Worm (Caenorhabditis elegans) whole organism, young adult: ENCODE results near the gene fbxb-107.

Source experiments
- B0019.2 ChIP-seq: fragments of 200-800 bp; sonication (Bioruptor generic); conservative IDR thresholded peaks from 2 replicates; pipeline ENCODE4 v1.3.6; 2022; ENCODE audit warnings: missing genetic modification reagents, missing genetic modification characterization, missing compliant biosample characterization
- B0336.3 ChIP-seq: fragments of 200-800 bp; sonication (Bioruptor generic); IDR thresholded peaks from 2 replicates; pipeline ENCODE4 v1.3.6; 2022; ENCODE audit warnings: missing genetic modification characterization, missing compliant biosample characterization
- C17E4.6 ChIP-seq: fragments of 200-800 bp; sonication (Bioruptor generic); IDR thresholded peaks from 2 replicates; pipeline ENCODE4 v1.3.6; 2022; ENCODE audit warnings: missing genetic modification reagents, missing genetic modification characterization, missing compliant biosample characterization
- D2030.7 ChIP-seq: fragments of 200-800 bp; sonication (Bioruptor generic); IDR thresholded peaks from 2 replicates; pipeline ENCODE4 v1.3.6; 2022; ENCODE audit warnings: missing genetic modification reagents, missing genetic modification characterization, missing compliant biosample characterization
- F22D6.2 ChIP-seq: sonication (generic microtip); optimal IDR thresholded peaks from 2 replicates; lab custom pipeline; 2016; ENCODE audit warnings: mild to moderate bottlenecking, missing genetic modification characterization, missing compliant biosample characterization
- F23B12.7 ChIP-seq: sonication (generic microtip); optimal IDR thresholded peaks from 2 replicates; lab custom pipeline; 2017; ENCODE audit warnings: missing genetic modification characterization, mild to moderate bottlenecking, missing compliant biosample characterization, antibody characterized with exemption, moderate library complexity; ENCODE audit not compliant: insufficient read depth
- F57A8.1 ChIP-seq: fragments of 200-800 bp; sonication (Bioruptor generic); optimal IDR thresholded peaks from 2 replicates; lab custom pipeline; 2018; ENCODE audit warnings: mild to moderate bottlenecking, missing genetic modification characterization, moderate library complexity, missing compliant biosample characterization
- K11D2.4 ChIP-seq: fragments of 200-800 bp; sonication (Bioruptor generic); IDR thresholded peaks from 2 replicates; pipeline ENCODE4 v1.3.6; 2022; ENCODE audit warnings: missing genetic modification reagents, missing genetic modification characterization, missing compliant biosample characterization
- T07F8.4 ChIP-seq: sonication (generic microtip); optimal IDR thresholded peaks from 2 replicates; lab custom pipeline; 2016; ENCODE audit warnings: mild to moderate bottlenecking, missing genetic modification characterization, moderate library complexity, missing compliant biosample characterization
- ama-1 ChIP-seq, 3 experiments: fragments of 150-350 bp in 1 of 3; sonication (generic microtip) in 2 of 3; optimal IDR thresholded peaks; 2 replicates each; lab custom pipeline; 2014 to 2018; ENCODE audit warnings: missing biosample characterization in 2 of 3, missing genetic modification characterization in 2 of 3, missing genetic modification reagents in 2 of 3
- aptf-2 ChIP-seq: fragments of 200-800 bp; sonication (Bioruptor generic); conservative IDR thresholded peaks from 2 replicates; pipeline ENCODE4 v1.3.6; 2022; ENCODE audit warnings: missing genetic modification reagents, missing genetic modification characterization, missing compliant biosample characterization
- atf-7 ChIP-seq: sonication (generic microtip); optimal IDR thresholded peaks from 2 replicates; lab custom pipeline; 2017; ENCODE audit warnings: mild to moderate bottlenecking, missing genetic modification characterization, missing compliant biosample characterization
- athp-1 ChIP-seq: sonication (generic microtip); optimal IDR thresholded peaks from 2 replicates; lab custom pipeline; 2017; ENCODE audit warnings: mild to moderate bottlenecking, missing genetic modification characterization, missing compliant biosample characterization
- attf-5 ChIP-seq: fragments of 200-800 bp; sonication (Bioruptor generic); optimal IDR thresholded peaks from 2 replicates; lab custom pipeline; 2018; ENCODE audit warnings: mild to moderate bottlenecking, missing genetic modification characterization, missing compliant biosample characterization
- attf-6 ChIP-seq: fragments of 200-800 bp; sonication (Bioruptor generic); IDR thresholded peaks from 2 replicates; pipeline ENCODE4 v1.3.6; 2022; ENCODE audit warnings: missing genetic modification reagents, missing genetic modification characterization, missing compliant biosample characterization
- cebp-1 ChIP-seq, 2 experiments: fragments of 200-800 bp in 1 of 2; sonication (Bioruptor generic) in 1 of 2; sonication (generic microtip) in 1 of 2; IDR thresholded peaks in 1 of 2; optimal IDR thresholded peaks in 1 of 2; 2 replicates each; pipeline versions ENCODE4 v1.3.6 to Lab custom; 2017 to 2022; ENCODE audit warnings: missing compliant biosample characterization in 2 of 2, missing genetic modification characterization in 2 of 2, mild to moderate bottlenecking in 1 of 2, missing genetic modification reagents in 1 of 2, moderate library complexity in 1 of 2
- dox-1 ChIP-seq: fragments of 200-800 bp; sonication (Bioruptor generic); IDR thresholded peaks from 2 replicates; pipeline ENCODE4 v1.3.6; 2022; ENCODE audit warnings: missing genetic modification reagents, missing genetic modification characterization, missing compliant biosample characterization
- dpff-1 ChIP-seq: sonication (generic microtip); optimal IDR thresholded peaks from 2 replicates; lab custom pipeline; 2017; ENCODE audit warnings: mild to moderate bottlenecking, missing genetic modification characterization, missing compliant biosample characterization
- dpl-1 ChIP-seq: fragments of 150-350 bp; optimal IDR thresholded peaks from 2 replicates; lab custom pipeline; 2014; ENCODE audit warnings: missing biosample characterization, missing genetic modification reagents, missing genetic modification characterization
- egl-18 ChIP-seq: fragments of 200-800 bp; sonication (Bioruptor generic); IDR thresholded peaks from 2 replicates; pipeline ENCODE4 v1.3.6; 2022; ENCODE audit warnings: missing genetic modification reagents, missing genetic modification characterization, missing compliant biosample characterization
- ekl-4 ChIP-seq: fragments of 200-800 bp; sonication (Bioruptor generic); IDR thresholded peaks from 2 replicates; pipeline ENCODE4 v1.3.6; 2022; ENCODE audit warnings: missing genetic modification reagents, missing genetic modification characterization, missing compliant biosample characterization
- hmg-20 ChIP-seq: fragments of 200-800 bp; sonication (Bioruptor generic); IDR thresholded peaks from 2 replicates; pipeline ENCODE4 v1.3.6; 2022; ENCODE audit warnings: missing genetic modification reagents, missing genetic modification characterization, missing compliant biosample characterization
- lag-1 ChIP-seq: fragments of 200-800 bp; sonication (Bioruptor generic); IDR thresholded peaks from 2 replicates; pipeline ENCODE4 v1.3.6; 2022; ENCODE audit warnings: missing genetic modification reagents, missing genetic modification characterization, missing compliant biosample characterization
- lin-26 ChIP-seq: fragments of 200-800 bp; sonication (Bioruptor generic); IDR thresholded peaks from 2 replicates; pipeline ENCODE4 v1.3.6; 2022; ENCODE audit warnings: missing genetic modification reagents, missing genetic modification characterization, missing compliant biosample characterization
- lin-40 ChIP-seq: sonication (generic microtip); optimal IDR thresholded peaks from 2 replicates; lab custom pipeline; 2016; ENCODE audit warnings: missing genetic modification characterization, mild to moderate bottlenecking, missing compliant biosample characterization, missing genotype, missing genetic modification reagents
- lin-54 ChIP-seq: fragments of 200-800 bp; sonication (Bioruptor generic); optimal IDR thresholded peaks from 2 replicates; lab custom pipeline; 2018; ENCODE audit warnings: mild to moderate bottlenecking, missing genetic modification characterization, missing compliant biosample characterization
- madf-10 ChIP-seq: sonication (generic microtip); optimal IDR thresholded peaks from 2 replicates; lab custom pipeline; 2016; ENCODE audit warnings: mild to moderate bottlenecking, missing genetic modification characterization, missing compliant biosample characterization
- mcd-1 ChIP-seq: fragments of 200-800 bp; sonication (Bioruptor generic); IDR thresholded peaks from 2 replicates; pipeline ENCODE4 v1.3.6; 2022; ENCODE audit warnings: missing genetic modification reagents, missing genetic modification characterization, missing compliant biosample characterization
- nfya-2 ChIP-seq: fragments of 200-800 bp; sonication (Bioruptor generic); IDR thresholded peaks from 2 replicates; pipeline ENCODE4 v1.3.6; 2022; ENCODE audit warnings: missing genetic modification reagents, missing genetic modification characterization, missing compliant biosample characterization
- nhr-27 ChIP-seq: fragments of 200-800 bp; sonication (Bioruptor generic); optimal IDR thresholded peaks from 2 replicates; lab custom pipeline; 2018; ENCODE audit warnings: mild to moderate bottlenecking, missing genetic modification characterization, moderate library complexity, missing compliant biosample characterization
- repo-1 ChIP-seq: sonication (generic microtip); optimal IDR thresholded peaks from 2 replicates; lab custom pipeline; 2017; ENCODE audit warnings: mild to moderate bottlenecking, missing genetic modification characterization, missing compliant biosample characterization
- snpc-1.3 ChIP-seq: sonication (generic microtip); optimal IDR thresholded peaks from 2 replicates; lab custom pipeline; 2017; ENCODE audit warnings: missing genetic modification characterization, mild to moderate bottlenecking, missing compliant biosample characterization, antibody characterized with exemption, moderate library complexity, missing genotype, missing genetic modification reagents; ENCODE audit not compliant: insufficient read depth
- snpc-4 ChIP-seq, 5 experiments: fragments of 150-350 bp in 1 of 5; sonication (generic microtip) in 4 of 5; optimal IDR thresholded peaks; 2 replicates each; lab custom pipeline; 2014 to 2018; ENCODE audit warnings: missing genetic modification characterization in 5 of 5, missing biosample characterization in 3 of 5, antibody characterized with exemption in 2 of 5, mild to moderate bottlenecking in 2 of 5, missing compliant biosample characterization in 2 of 5, missing genotype in 2 of 5, moderate library complexity in 2 of 5, missing genetic modification reagents in 1 of 5
- zim-3 ChIP-seq: sonication (generic microtip); optimal IDR thresholded peaks from 2 replicates; lab custom pipeline; 2017; ENCODE audit warnings: mild to moderate bottlenecking, missing genetic modification characterization, moderate library complexity, missing compliant biosample characterization
- ztf-22 ChIP-seq: fragments of 200-800 bp; sonication (Bioruptor generic); optimal IDR thresholded peaks from 2 replicates; lab custom pipeline; 2018; ENCODE audit warnings: mild to moderate bottlenecking, missing genetic modification characterization, moderate library complexity, missing compliant biosample characterization

fbxb-107 gene

DNA sequence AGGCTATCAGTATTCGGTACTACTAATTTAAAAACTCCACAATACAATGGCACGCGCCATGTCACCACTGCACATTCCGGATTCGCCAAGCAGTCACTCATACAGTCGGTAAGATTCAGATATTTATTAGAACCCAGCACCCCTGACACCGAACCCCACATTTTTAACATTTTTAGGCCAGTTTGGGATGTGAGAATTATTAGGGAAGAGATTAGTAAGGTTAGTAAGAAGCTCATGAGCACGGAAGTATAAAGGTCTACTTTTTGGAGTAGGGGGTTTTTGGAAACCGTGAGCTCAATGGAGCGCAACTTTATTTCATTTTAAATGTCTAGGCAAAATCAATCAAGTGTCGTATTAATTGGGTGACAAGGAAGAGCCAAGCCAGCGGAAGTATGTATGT is 618 bp upstream of the fbxb-107 start, which contains the start of gene F29A7.8:
Gene F29A7.8 (minus strand): TSS at position 101 of the 400 bp plus-strand sequence.
- no peak for TF ChIP-seq F57A8.1 (GFP tag; lab: Kevin White, UChicago)
- no peak for TF ChIP-seq attf-5 (GFP tag; lab: Kevin White, UChicago)
- TF ChIP-seq madf-10: no peak
- no peak for TF ChIP-seq B0019.2 (GFP tag; lab: Robert Waterston, UW)
- TF ChIP-seq F22D6.2 (tag; lab: Kevin White, UChicago): no peak
- TF ChIP-seq lin-54 (GFP tag; lab: Kevin White, UChicago): no peak
- no peak for TF ChIP-seq C17E4.6 (GFP tag; lab: Robert Waterston, UW)

DNA sequence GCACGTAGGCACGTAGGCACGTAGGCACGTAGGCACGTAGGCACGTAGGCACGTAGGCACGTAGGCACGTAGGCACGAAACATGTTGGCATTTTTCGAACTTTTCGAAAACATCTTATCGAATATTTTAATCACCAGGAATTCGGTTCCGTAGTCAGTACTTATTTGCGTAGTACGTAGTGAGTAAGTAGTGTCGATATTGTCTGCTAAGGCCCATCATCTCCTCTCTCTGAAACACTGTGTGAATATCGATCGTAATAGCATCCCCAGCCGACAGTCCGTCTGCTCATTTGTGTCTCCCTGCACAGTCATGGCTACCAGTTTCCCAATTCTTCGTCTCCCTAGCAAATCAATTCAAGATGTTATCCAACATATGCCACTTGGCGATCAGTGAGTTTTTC is 3.5 kb downstream of the fbxb-107 start, which contains the start of gene fbxb-106:
Gene fbxb-106 (plus strand): TSS at position 301 of the 400 bp plus-strand sequence.
- TF ChIP-seq C17E4.6 (GFP tag; lab: Robert Waterston, UW) (no peak), athp-1 (tag; lab: Kevin White, UChicago) (no peak), repo-1 (no peak), D2030.7 (GFP tag; lab: Robert Waterston, UW) (no peak), F23B12.7 (tag; lab: Kevin White, UChicago) (no peak), nhr-27 (tag; lab: Kevin White, UChicago) (no peak), attf-6 (GFP tag; lab: Robert Waterston, UW) (no peak), egl-18 (GFP tag; lab: Robert Waterston, UW) (no peak), F57A8.1 (GFP tag; lab: Kevin White, UChicago) (no peak), ztf-22 (no peak), lag-1 (no peak), B0336.3 (GFP tag; lab: Robert Waterston, UW) (no peak), cebp-1 (GFP tag; IDR thresholded peaks at IDR 0.05; lab: Robert Waterston, UW) (no peak), cebp-1 (tag; optimal IDR thresholded peaks at IDR 0.05; lab: Kevin White, UChicago) (no peak), snpc-4 (GFP tag; optimal IDR thresholded peaks at IDR 0.05; lab: Kevin White, UChicago) (no peak), snpc-4 (tag; optimal IDR thresholded peaks at IDR 0.05; lab: Kevin White, UChicago) (no peak), T07F8.4 (tag; lab: Kevin White, UChicago) (no peak), atf-7 (tag; lab: Kevin White, UChicago) (no peak), dpl-1 (GFP tag; lab: Kevin White, UChicago) (no peak)

DNA sequence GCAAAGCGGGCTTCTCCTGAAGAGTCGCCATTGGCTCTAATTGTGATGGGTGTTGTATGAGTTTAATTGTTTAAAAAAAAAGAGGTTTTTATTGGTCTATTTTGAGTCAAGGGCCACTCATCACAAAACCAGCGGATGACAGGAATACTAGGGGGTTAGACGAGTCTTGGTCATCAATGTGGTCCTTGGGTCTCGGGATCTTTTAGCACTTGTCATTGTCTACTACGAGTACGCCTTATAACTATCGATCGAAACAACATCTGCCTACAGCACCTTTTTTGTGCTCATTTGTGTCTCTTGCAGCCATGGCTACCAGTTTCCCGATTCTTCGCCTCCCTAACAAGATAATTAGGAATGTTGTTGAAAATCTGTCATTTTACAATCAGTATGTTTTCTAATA is 6.1 kb downstream of the fbxb-107 start, which contains the start of gene fbxb-108:
Gene fbxb-108 (plus strand): TSS at position 301 of the 400 bp plus-strand sequence.
- TF ChIP-seq dpff-1 (tag; lab: Kevin White, UChicago) (no peak), athp-1 (tag; lab: Kevin White, UChicago) (no peak), hmg-20 (GFP tag; lab: Robert Waterston, UW) (no peak), ekl-4 (no peak), snpc-1.3 (tag; lab: Kevin White, UChicago) (no peak), mcd-1 (GFP tag; lab: Robert Waterston, UW) (no peak), ama-1 (optimal IDR thresholded peaks at IDR 0.05; lab: Kevin White, UChicago) (no peak), ama-1 (GFP tag; optimal IDR thresholded peaks at IDR 0.05; lab: Kevin White, UChicago) (no peak)

DNA sequence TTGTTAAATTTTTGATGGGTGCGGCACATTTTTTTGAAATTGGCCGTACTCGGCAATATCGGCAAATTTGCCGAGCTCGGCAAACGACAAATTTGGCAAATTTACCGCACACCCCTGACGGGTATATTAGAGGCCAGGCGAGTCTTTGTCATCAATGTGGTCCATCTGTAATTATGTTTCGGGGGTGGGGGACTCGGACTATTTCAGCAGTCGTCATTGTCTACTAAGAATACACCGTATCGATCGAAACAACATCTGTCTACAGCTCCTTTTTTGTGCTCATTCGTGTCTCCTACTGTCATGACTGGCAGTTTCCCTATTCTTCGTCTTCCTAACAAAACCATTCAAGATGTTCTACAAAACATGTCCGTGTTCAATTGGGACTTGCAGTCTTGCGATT is 7.8 kb downstream of the fbxb-107 start, which contains the start of gene F08D12.15:
Gene F08D12.15 (plus strand): TSS at position 301 of the 400 bp plus-strand sequence.
- no peak for TF ChIP-seq aptf-2 (GFP tag; lab: Robert Waterston, UW)
- no peak for TF ChIP-seq nfya-2 (GFP tag; lab: Robert Waterston, UW)
- TF ChIP-seq lin-40 (tag; lab: Kevin White, UChicago): no peak
- TF ChIP-seq snpc-4 (GFP tag; optimal IDR thresholded peaks at IDR 0.05; lab: Kevin White, UChicago): no peak
- TF ChIP-seq snpc-4 (tag; optimal IDR thresholded peaks at IDR 0.05; lab: Kevin White, UChicago): no peak
- TF ChIP-seq zim-3 (tag; lab: Kevin White, UChicago): no peak
- TF ChIP-seq lin-26: no peak
- no peak for TF ChIP-seq ekl-4
- TF ChIP-seq ztf-22: no peak
- no peak for TF ChIP-seq K11D2.4 (GFP tag; lab: Robert Waterston, UW)
- TF ChIP-seq dox-1: no peak
